Worm (Caenorhabditis elegans) whole organism, late embryonic: ENCODE results near the gene M01B2.13.

Source experiments
- ceh-19 ChIP-seq: fragments of 200-800 bp; sonication (Bioruptor generic); optimal IDR thresholded peaks from 2 replicates; lab custom pipeline; 2018; ENCODE audit warnings: mild to moderate bottlenecking, missing genetic modification characterization, missing compliant biosample characterization
- ceh-30 ChIP-seq: fragments of 150-350 bp; optimal IDR thresholded peaks from 2 replicates; lab custom pipeline; 2014; ENCODE audit warnings: missing biosample characterization, missing genetic modification characterization
- ceh-9 ChIP-seq: sonication (generic microtip); optimal IDR thresholded peaks from 2 replicates; lab custom pipeline; 2016; ENCODE audit warnings: mild to moderate bottlenecking, missing genetic modification characterization, inconsistent platforms, missing compliant biosample characterization
- elt-2 ChIP-seq: sonication (generic microtip); optimal IDR thresholded peaks from 2 replicates; lab custom pipeline; 2016; ENCODE audit warnings: missing genetic modification reagents, missing genetic modification characterization, missing compliant biosample characterization
- nhr-11 ChIP-seq: fragments of 150-350 bp; optimal IDR thresholded peaks from 2 replicates; lab custom pipeline; 2014; ENCODE audit warnings: missing biosample characterization, missing genetic modification characterization
- pag-3 ChIP-seq: sonication (generic microtip); optimal IDR thresholded peaks from 2 replicates; lab custom pipeline; 2016; ENCODE audit warnings: missing compliant biosample characterization, missing genetic modification characterization, borderline replicate concordance
- pha-4 ChIP-seq: fragments of 150-350 bp; optimal IDR thresholded peaks from 2 replicates; lab custom pipeline; 2018; ENCODE audit warnings: missing biosample characterization, missing genetic modification reagents, missing genetic modification characterization

ce11 chrV:15225650-15226049 lies 40.1 kb downstream of the M01B2.13 start, which contains the start of gene srw-14:
- TF ChIP-seq ceh-19 (GFP tag; lab: Kevin White, UChicago) (no peak), pag-3 (tag; lab: Kevin White, UChicago) (no peak), ceh-9 (tag; lab: Kevin White, UChicago) (no peak), pha-4 (tag; lab: Kevin White, UChicago) (no peak), elt-2 (tag; lab: Kevin White, UChicago) (no peak), nhr-11 (tag; lab: Kevin White, UChicago) (no peak), ceh-30 (tag; lab: Kevin White, UChicago) (no peak)
